Fruit fly (Drosophila melanogaster) whole organism, embryonic: ENCODE results near the gene CG11723.

Experiments
- Atf-2 ChIP-seq: fragments of 200-800 bp; sonication (Bioruptor generic); optimal IDR thresholded peaks from 2 replicates; lab custom pipeline; 2016; ENCODE audit warnings: missing biosample characterization, missing genetic modification characterization
- CG10431 ChIP-seq: fragments of 200-800 bp; sonication (Bioruptor generic); optimal IDR thresholded peaks from 3 replicates; lab custom pipeline; 2018; ENCODE audit warnings: missing biosample characterization, mild to moderate bottlenecking, missing genetic modification characterization
- CG10543 ChIP-seq: fragments of 200-800 bp; sonication (Bioruptor generic); optimal IDR thresholded peaks from 3 replicates; lab custom pipeline; 2017; ENCODE audit warnings: missing biosample characterization, mild to moderate bottlenecking, missing genetic modification characterization, moderate library complexity
- CG12236 ChIP-seq: fragments of 200-800 bp; sonication (Bioruptor generic); optimal IDR thresholded peaks from 2 replicates; lab custom pipeline; 2016; ENCODE audit warnings: missing biosample characterization, missing genetic modification characterization
- CG13624 ChIP-seq: fragments of 200-800 bp; sonication (Bioruptor generic); optimal IDR thresholded peaks from 2 replicates; lab custom pipeline; 2016; ENCODE audit warnings: missing biosample characterization, missing genetic modification characterization
- CG16813 ChIP-seq: fragments of 200-800 bp; sonication (Bioruptor generic); IDR thresholded peaks from 3 replicates; pipeline ENCODE4 v1.3.6; 2022; ENCODE audit warnings: missing biosample characterization, missing genetic modification characterization; ENCODE audit not compliant: partially characterized antibody
- CG17829 ChIP-seq: fragments of 200-800 bp; optimal IDR thresholded peaks from 2 replicates; lab custom pipeline; 2019; ENCODE audit warnings: missing biosample characterization, mild to moderate bottlenecking, missing genetic modification characterization, moderate library complexity
- CG17912 ChIP-seq: fragments of 200-800 bp; sonication (Bioruptor generic); optimal IDR thresholded peaks from 2 replicates; lab custom pipeline; 2018; ENCODE audit warnings: missing biosample characterization, mild to moderate bottlenecking, missing genetic modification characterization
- CG18262 ChIP-seq: fragments of 200-800 bp; optimal IDR thresholded peaks from 3 replicates; lab custom pipeline; 2019; ENCODE audit warnings: missing biosample characterization, mild to moderate bottlenecking, missing genetic modification characterization, moderate library complexity
- CG18619 ChIP-seq: fragments of 200-800 bp; sonication (Bioruptor generic); optimal IDR thresholded peaks from 3 replicates; lab custom pipeline; 2017; ENCODE audit warnings: missing biosample characterization, mild to moderate bottlenecking, missing genetic modification characterization
- CG18764 ChIP-seq: fragments of 200-800 bp; sonication (Bioruptor generic); optimal IDR thresholded peaks from 3 replicates; lab custom pipeline; 2016; ENCODE audit warnings: missing biosample characterization, missing genetic modification characterization
- CG31224 ChIP-seq: fragments of 200-800 bp; sonication (Bioruptor generic); IDR thresholded peaks from 2 replicates; pipeline ENCODE4 v1.3.6; 2022; ENCODE audit warnings: missing biosample characterization, missing genetic modification characterization
- CG5180 ChIP-seq: fragments of 200-800 bp; sonication (Bioruptor generic); optimal IDR thresholded peaks from 3 replicates; lab custom pipeline; 2017; ENCODE audit warnings: missing biosample characterization, missing genetic modification characterization, mild to moderate bottlenecking, moderate library complexity, missing genetic modification reagents
- CG6254 ChIP-seq: fragments of 200-800 bp; sonication (Bioruptor generic); optimal IDR thresholded peaks from 3 replicates; lab custom pipeline; 2017; ENCODE audit warnings: mild to moderate bottlenecking, missing biosample characterization, missing genetic modification reagents, missing genetic modification characterization
- CG6654 ChIP-seq: fragments of 200-800 bp; sonication (Bioruptor generic); optimal IDR thresholded peaks from 2 replicates; lab custom pipeline; 2017; ENCODE audit warnings: missing biosample characterization, mild to moderate bottlenecking, missing genetic modification characterization
- CG9797 ChIP-seq: fragments of 200-800 bp; sonication (Bioruptor generic); optimal IDR thresholded peaks from 3 replicates; lab custom pipeline; 2018; ENCODE audit warnings: missing biosample characterization, mild to moderate bottlenecking, missing genetic modification characterization
- CG9932 ChIP-seq: fragments of 200-800 bp; sonication (Bioruptor generic); IDR thresholded peaks from 2 replicates; pipeline ENCODE4 v1.3.6; 2022; ENCODE audit warnings: missing biosample characterization, missing genetic modification characterization
- ERR ChIP-seq: fragments of 200-800 bp; sonication (Bioruptor generic); optimal IDR thresholded peaks from 2 replicates; lab custom pipeline; 2016; ENCODE audit warnings: missing biosample characterization, missing genetic modification characterization
- HLH3B ChIP-seq: fragments of 200-800 bp; sonication (Bioruptor generic); IDR thresholded peaks from 2 replicates; pipeline ENCODE4 v1.3.6; 2022; ENCODE audit warnings: missing biosample characterization, missing genetic modification characterization
- HLH4C ChIP-seq: fragments of 200-800 bp; sonication (Bioruptor generic); IDR thresholded peaks from 3 replicates; pipeline ENCODE4 v1.3.6; 2022; ENCODE audit warnings: missing biosample characterization, missing genetic modification characterization; ENCODE audit not compliant: partially characterized antibody
- Hey ChIP-seq: fragments of 200-800 bp; sonication (Bioruptor generic); optimal IDR thresholded peaks from 3 replicates; lab custom pipeline; 2018; ENCODE audit warnings: missing biosample characterization, mild to moderate bottlenecking, missing genetic modification characterization
- HmgD ChIP-seq: fragments of 200-800 bp; sonication (Bioruptor generic); optimal IDR thresholded peaks from 3 replicates; lab custom pipeline; 2016; ENCODE audit warnings: missing biosample characterization, missing genetic modification characterization
- HmgZ ChIP-seq: fragments of 200-800 bp; sonication (Bioruptor generic); optimal IDR thresholded peaks from 2 replicates; lab custom pipeline; 2018; ENCODE audit warnings: missing biosample characterization, mild to moderate bottlenecking, missing genetic modification characterization
- Kr ChIP-seq: fragments of 200-800 bp; sonication (Bioruptor generic); optimal IDR thresholded peaks from 2 replicates; lab custom pipeline; 2017; ENCODE audit warnings: missing biosample characterization, mild to moderate bottlenecking, missing genetic modification characterization
- NC2β ChIP-seq: fragments of 200-800 bp; sonication (Bioruptor generic); optimal IDR thresholded peaks from 2 replicates; lab custom pipeline; 2016; ENCODE audit warnings: missing biosample characterization, missing genetic modification characterization
- Nf-YA ChIP-seq: fragments of 200-800 bp; sonication (Bioruptor generic); IDR thresholded peaks from 2 replicates; pipeline ENCODE4 v1.3.6; 2022; ENCODE audit warnings: missing biosample characterization, missing genetic modification characterization
- Stat92E ChIP-seq, 3 experiments: fragments of >200 bp in 2 of 3; fragments of 200-800 bp in 1 of 3; sonication (Bioruptor generic) in 1 of 3; optimal IDR thresholded peaks; 2 replicates each; lab custom pipeline; 2017 to 2019; ENCODE audit warnings: missing biosample characterization in 3 of 3, missing genetic modification characterization in 3 of 3, mild to moderate bottlenecking in 1 of 3, moderate library complexity in 1 of 3
- Tbp ChIP-seq: fragments of >200 bp; optimal IDR thresholded peaks from 2 replicates; lab custom pipeline; 2018; ENCODE audit warnings: missing biosample characterization, missing genetic modification characterization
- Xrp1 ChIP-seq: fragments of 200-800 bp; sonication (Bioruptor generic); IDR thresholded peaks from 2 replicates; pipeline ENCODE4 v1.3.6; 2022; ENCODE audit warnings: missing biosample characterization, missing genetic modification characterization
- YL-1 ChIP-seq: fragments of 200-800 bp; sonication (Bioruptor generic); optimal IDR thresholded peaks from 3 replicates; lab custom pipeline; 2017; ENCODE audit warnings: missing biosample characterization, mild to moderate bottlenecking, missing genetic modification characterization
- ac ChIP-seq: fragments of 200-800 bp; sonication (Bioruptor generic); optimal IDR thresholded peaks from 3 replicates; lab custom pipeline; 2017; ENCODE audit warnings: missing biosample characterization, mild to moderate bottlenecking, missing genetic modification characterization
- ara ChIP-seq: fragments of 200-800 bp; sonication (Bioruptor generic); IDR thresholded peaks from 2 replicates; pipeline ENCODE4 v1.3.6; 2022; ENCODE audit warnings: missing biosample characterization, missing genetic modification characterization
- ash1 ChIP-seq: fragments of 200-800 bp; sonication (Bioruptor generic); optimal IDR thresholded peaks from 2 replicates; lab custom pipeline; 2018; ENCODE audit warnings: missing biosample characterization, mild to moderate bottlenecking, missing genetic modification characterization
- ato ChIP-seq: fragments of 200-800 bp; sonication (Bioruptor generic); IDR thresholded peaks from 2 replicates; pipeline ENCODE4 v1.3.6; 2022; ENCODE audit warnings: missing biosample characterization, missing genetic modification characterization; ENCODE audit not compliant: partially characterized antibody
- br ChIP-seq: fragments of >200 bp; optimal IDR thresholded peaks from 2 replicates; lab custom pipeline; 2017
- dm ChIP-seq: fragments of 200-800 bp; sonication (Bioruptor generic); optimal IDR thresholded peaks from 3 replicates; lab custom pipeline; 2016; ENCODE audit warnings: missing biosample characterization, missing genetic modification characterization
- fd102C ChIP-seq: fragments of 200-800 bp; sonication (Bioruptor generic); optimal IDR thresholded peaks from 2 replicates; lab custom pipeline; 2018; ENCODE audit warnings: missing biosample characterization, mild to moderate bottlenecking, missing genetic modification characterization, moderate library complexity
- grau ChIP-seq: fragments of 200-800 bp; optimal IDR thresholded peaks from 3 replicates; lab custom pipeline; 2019; ENCODE audit warnings: missing biosample characterization, mild to moderate bottlenecking, missing genetic modification characterization, moderate library complexity
- gt ChIP-seq: fragments of 200-800 bp; sonication (Bioruptor generic); IDR thresholded peaks from 2 replicates; pipeline ENCODE4 v1.3.6; 2022; ENCODE audit warnings: missing biosample characterization, missing genetic modification characterization
- h ChIP-seq: fragments of >200 bp; optimal IDR thresholded peaks from 2 replicates; lab custom pipeline; 2017
- nom ChIP-seq: fragments of 200-800 bp; sonication (Bioruptor generic); optimal IDR thresholded peaks from 2 replicates; lab custom pipeline; 2017; ENCODE audit warnings: missing biosample characterization, missing genetic modification characterization, mild to moderate bottlenecking, moderate library complexity, missing genetic modification reagents
- peb ChIP-seq: fragments of 200-800 bp; sonication (Bioruptor generic); IDR thresholded peaks from 2 replicates; pipeline ENCODE4 v1.3.6; 2022; ENCODE audit warnings: missing biosample characterization, missing genetic modification characterization
- pzg ChIP-seq: fragments of 200-800 bp; sonication (Bioruptor generic); optimal IDR thresholded peaks from 3 replicates; lab custom pipeline; 2018; ENCODE audit warnings: missing biosample characterization, mild to moderate bottlenecking, missing genetic modification characterization, moderate library complexity
- schlank ChIP-seq: fragments of 200-800 bp; sonication (Bioruptor generic); optimal IDR thresholded peaks from 2 replicates; lab custom pipeline; 2018; ENCODE audit warnings: missing biosample characterization, mild to moderate bottlenecking, missing genetic modification characterization
- sens ChIP-seq: fragments of 200-800 bp; sonication (Bioruptor generic); peaks from one replicate; lab custom pipeline; 2016; ENCODE audit warnings: missing biosample characterization, missing genetic modification characterization
- tap ChIP-seq: fragments of 200-800 bp; optimal IDR thresholded peaks from 3 replicates; lab custom pipeline; 2019; ENCODE audit warnings: missing biosample characterization, mild to moderate bottlenecking, missing genetic modification characterization, moderate library complexity
- tio ChIP-seq: fragments of 200-800 bp; sonication (Bioruptor generic); optimal IDR thresholded peaks from 2 replicates; lab custom pipeline; 2017; ENCODE audit warnings: missing biosample characterization, missing genetic modification characterization, inconsistent platforms
- usp ChIP-seq: fragments of >200 bp; optimal IDR thresholded peaks from 2 replicates; lab custom pipeline; 2017; ENCODE audit warnings: missing biosample characterization, missing genetic modification characterization
- vfl ChIP-seq: fragments of 200-800 bp; sonication (Bioruptor generic); optimal IDR thresholded peaks from 2 replicates; lab custom pipeline; 2016; ENCODE audit warnings: missing biosample characterization, missing genetic modification characterization
- wek ChIP-seq: fragments of 200-800 bp; sonication (Bioruptor generic); optimal IDR thresholded peaks from 3 replicates; lab custom pipeline; 2018; ENCODE audit warnings: missing biosample characterization, mild to moderate bottlenecking, missing genetic modification characterization, moderate library complexity

CG11723 gene

dm6 chr2L:2177969-2178809, 31.1 kb upstream of the CG11723 start, which contains the start of gene aop (continued):
- peak; percentile 14 for TF ChIP-seq YL-1 (GFP tag; lab: Kevin White, UChicago)
- no peak for TF ChIP-seq Atf-2 (GFP tag; lab: Kevin White, UChicago)
- TF ChIP-seq fd102C (GFP tag; lab: Kevin White, UChicago): peak; percentile 77
- no peak for TF ChIP-seq Hey
- peak; percentile 48 for TF ChIP-seq CG17829 (tag; lab: Kevin White, UChicago)
- TF ChIP-seq CG5180 (GFP tag; lab: Kevin White, UChicago): peak; percentile 95
- peak; percentile 34 for TF ChIP-seq CG6254 (GFP tag; lab: Kevin White, UChicago)
- TF ChIP-seq grau (tag; lab: Kevin White, UChicago): no peak
- TF ChIP-seq CG16813 (GFP tag; lab: Robert Waterston, UW): no peak; the same call in 2 of the 3 replicates
- TF ChIP-seq ara (GFP tag; lab: Robert Waterston, UW): peak; percentile 16; the same call in 1 of the 2 replicates
- peak; percentile 57 for TF ChIP-seq CG17912 (GFP tag; lab: Kevin White, UChicago)
- TF ChIP-seq gt: no peak
- TF ChIP-seq ERR (GFP tag; lab: Kevin White, UChicago): no peak
- no peak for TF ChIP-seq CG31224
- TF ChIP-seq Stat92E (GFP tag; optimal IDR thresholded peaks at IDR 0.05; lab: Kevin White, UChicago): peak in 1 of 3 experiments; percentile 60
- TF ChIP-seq Nf-YA (GFP tag; lab: Robert Waterston, UW): no peak
- no peak for TF ChIP-seq Kr (GFP tag; lab: Kevin White, UChicago)
- peak; percentile 20 for TF ChIP-seq CG18619 (GFP tag; lab: Kevin White, UChicago)
- no peak for TF ChIP-seq peb (GFP tag; lab: Robert Waterston, UW)
- TF ChIP-seq nom (GFP tag; lab: Kevin White, UChicago): peak; percentile 46
- TF ChIP-seq Tbp: no peak
- peak; percentile 15 for TF ChIP-seq CG13624 (GFP tag; lab: Kevin White, UChicago)
- peak; percentile 46 for TF ChIP-seq CG10543 (GFP tag; lab: Kevin White, UChicago)
- TF ChIP-seq Xrp1 (GFP tag; lab: Robert Waterston, UW): no peak; the same call in 1 of the 2 replicates
- TF ChIP-seq dm (GFP tag; lab: Kevin White, UChicago): no peak
- no peak for TF ChIP-seq usp (GFP tag; lab: Kevin White, UChicago)
- TF ChIP-seq HLH4C: peak; percentile 27; the same call in 1 of the 3 replicates
- TF ChIP-seq ac: peak; percentile 50
- TF ChIP-seq sens (GFP tag; lab: Kevin White, UChicago): peak; percentile 82
- no peak for TF ChIP-seq CG9797
- peak; percentile 24 for TF ChIP-seq CG18262
- TF ChIP-seq h (lab: Kevin White, UChicago): no peak
- TF ChIP-seq CG10431 (GFP tag; lab: Kevin White, UChicago): peak; percentile 14
- TF ChIP-seq wek (GFP tag; lab: Kevin White, UChicago): no peak
- TF ChIP-seq schlank (tag; lab: Kevin White, UChicago): no peak
- peak; percentile 52 for TF ChIP-seq HmgZ
- no peak for TF ChIP-seq HmgD (GFP tag; lab: Kevin White, UChicago)
- peak; percentile 71 for TF ChIP-seq ash1 (GFP tag; lab: Kevin White, UChicago)
- TF ChIP-seq CG6654 (GFP tag; lab: Kevin White, UChicago): no peak
- TF ChIP-seq NC2β (GFP tag; lab: Kevin White, UChicago): peak; percentile 29
- peak; percentile 61; the same call in 1 of the 2 replicates for TF ChIP-seq ato (GFP tag; lab: Robert Waterston, UW)
- no peak for TF ChIP-seq CG9932 (GFP tag; lab: Robert Waterston, UW)
- TF ChIP-seq vfl (GFP tag; lab: Kevin White, UChicago): no peak
- TF ChIP-seq tio (GFP tag; lab: Kevin White, UChicago): no peak
- peak; percentile 24 for TF ChIP-seq CG18764 (GFP tag; lab: Kevin White, UChicago)
- no peak for TF ChIP-seq br (lab: Kevin White, UChicago)
- TF ChIP-seq HLH3B (GFP tag; lab: Robert Waterston, UW): no peak
- no peak for TF ChIP-seq pzg (GFP tag; lab: Kevin White, UChicago)
- no peak for TF ChIP-seq CG12236
- TF ChIP-seq tap (tag; lab: Kevin White, UChicago): peak; percentile 19
